Fruit fly (Drosophila melanogaster) whole organism, prepupa: ENCODE results near the gene CG7378.

Experiments used
- Blimp-1 ChIP-seq: fragments of 200-800 bp; sonication (Bioruptor generic); optimal IDR thresholded peaks from 3 replicates; lab custom pipeline; 2017; ENCODE audit warnings: missing biosample characterization, missing genetic modification characterization, mild to moderate bottlenecking, moderate library complexity, missing genetic modification reagents
- CG11294 ChIP-seq: fragments of 200-800 bp; sonication (Bioruptor generic); IDR thresholded peaks from 2 replicates; pipeline ENCODE4 v1.3.6; 2022; ENCODE audit warnings: missing biosample characterization, missing genetic modification characterization
- CG32006 ChIP-seq: fragments of 200-800 bp; sonication (Bioruptor generic); optimal IDR thresholded peaks from 3 replicates; lab custom pipeline; 2017; ENCODE audit warnings: missing biosample characterization, mild to moderate bottlenecking, missing genetic modification characterization
- CG6854 ChIP-seq: fragments of 200-800 bp; sonication (Bioruptor generic); optimal IDR thresholded peaks from 2 replicates; lab custom pipeline; 2017; ENCODE audit warnings: missing biosample characterization, mild to moderate bottlenecking, missing genetic modification characterization
- Eip93F ChIP-seq: fragments of 200-800 bp; sonication (Bioruptor generic); optimal IDR thresholded peaks from 2 replicates; lab custom pipeline; 2016; ENCODE audit warnings: missing biosample characterization, mild to moderate bottlenecking, missing genetic modification characterization
- Lpt ChIP-seq: fragments of 200-800 bp; sonication (Bioruptor generic); optimal IDR thresholded peaks from 3 replicates; lab custom pipeline; 2016; ENCODE audit warnings: missing biosample characterization, missing genetic modification characterization
- fd59A ChIP-seq: fragments of 200-800 bp; sonication (Bioruptor generic); optimal IDR thresholded peaks from 2 replicates; lab custom pipeline; 2017; ENCODE audit warnings: missing biosample characterization, mild to moderate bottlenecking, missing genetic modification characterization, missing genetic modification reagents
- lz ChIP-seq: fragments of 200-800 bp; sonication (Bioruptor generic); optimal IDR thresholded peaks from 3 replicates; lab custom pipeline; 2016; ENCODE audit warnings: missing biosample characterization, missing genetic modification characterization

dm6 chrX:18913359-18913758, 13.1 kb downstream of the CG7378 start:
- TF ChIP-seq CG11294, result no peak
- TF ChIP-seq Blimp-1 (GFP tag; lab: Kevin White, UChicago), result no peak
- no peak for TF ChIP-seq lz (GFP tag; lab: Kevin White, UChicago)
- no peak for TF ChIP-seq Lpt (GFP tag; lab: Kevin White, UChicago)
- TF ChIP-seq CG6854 (GFP tag; lab: Kevin White, UChicago), result no peak
- no peak for TF ChIP-seq CG32006 (GFP tag; lab: Kevin White, UChicago)
- no peak for TF ChIP-seq Eip93F (GFP tag; lab: Kevin White, UChicago)
- no peak for TF ChIP-seq fd59A (GFP tag; lab: Kevin White, UChicago)
